Worm (Caenorhabditis elegans): ENCODE results near the gene bris-1.

- TF ChIP-seq bed-3 (GFP tag; optimal IDR thresholded peaks at IDR 0.05) (no peak), sptf-1 (tag; optimal IDR thresholded peaks at IDR 0.05) (no peak), M03D4.4 (tag; optimal IDR thresholded peaks at IDR 0.05) (no peak), unc-62 (GFP tag; optimal IDR thresholded peaks at IDR 0.05) (no peak), pha-4 (tag; optimal IDR thresholded peaks at IDR 0.05) (no peak), snpc-4 (tag; optimal IDR thresholded peaks at IDR 0.05) (no peak), nhr-12 (tag; optimal IDR thresholded peaks at IDR 0.05) (no peak), ztf-11 (tag; optimal IDR thresholded peaks at IDR 0.05) (no peak)
Measured at ce11 chrIV:3774160-3774559, 45.0 kb downstream of the bris-1 start.

All from whole organism, mixed stage, embryonic.